Worm (Caenorhabditis elegans) whole organism, late embryonic: ENCODE data around the gene C35B1.5.

Experiments
- ama-1 ChIP-seq: fragments of 150-350 bp; optimal IDR thresholded peaks from 2 replicates; lab custom pipeline; 2014
- ceh-18 ChIP-seq: sonication (generic microtip); optimal IDR thresholded peaks from 2 replicates; lab custom pipeline; 2016; ENCODE audit warnings: missing genetic modification characterization, missing compliant biosample characterization
- ceh-2 ChIP-seq: sonication (generic microtip); optimal IDR thresholded peaks from 2 replicates; lab custom pipeline; 2016; ENCODE audit warnings: missing genotype, missing genetic modification characterization, missing compliant biosample characterization
- dmd-4 ChIP-seq: sonication (generic microtip); optimal IDR thresholded peaks from 2 replicates; lab custom pipeline; 2016; ENCODE audit warnings: borderline replicate concordance, missing genetic modification characterization, missing compliant biosample characterization
- fax-1 ChIP-seq: sonication (generic microtip); optimal IDR thresholded peaks from 2 replicates; lab custom pipeline; 2016; ENCODE audit warnings: missing genotype, missing genetic modification characterization, missing compliant biosample characterization
- fkh-10 ChIP-seq: fragments of 150-350 bp; optimal IDR thresholded peaks from 2 replicates; lab custom pipeline; 2014; ENCODE audit warnings: missing biosample characterization, missing genetic modification reagents, missing genetic modification characterization
- hlh-6 ChIP-seq: sonication (generic microtip); optimal IDR thresholded peaks from 2 replicates; lab custom pipeline; 2016; ENCODE audit warnings: missing genotype, missing genetic modification characterization, missing compliant biosample characterization
- pat-9 ChIP-seq: fragments of 200-800 bp; sonication (Bioruptor generic); optimal IDR thresholded peaks from 2 replicates; lab custom pipeline; 2018; ENCODE audit warnings: mild to moderate bottlenecking, missing genetic modification characterization, moderate library complexity, missing compliant biosample characterization
- pros-1 ChIP-seq: fragments of 150-350 bp; optimal IDR thresholded peaks from 2 replicates; lab custom pipeline; 2014; ENCODE audit warnings: missing biosample characterization, missing genetic modification reagents, missing genetic modification characterization
- sox-2 ChIP-seq: fragments of 200-800 bp; sonication (Bioruptor generic); IDR thresholded peaks from 2 replicates; pipeline ENCODE4 v1.3.6; 2022; ENCODE audit warnings: missing genetic modification reagents, missing genetic modification characterization, missing compliant biosample characterization

- no peak for TF ChIP-seq sox-2
- TF ChIP-seq pros-1 (tag; lab: Kevin White, UChicago): no peak
- no peak for TF ChIP-seq ceh-18 (tag; lab: Kevin White, UChicago)
- TF ChIP-seq fkh-10 (GFP tag; lab: Kevin White, UChicago): no peak
- no peak for TF ChIP-seq pat-9 (tag; lab: Kevin White, UChicago)
- no peak for TF ChIP-seq ceh-2 (tag; lab: Kevin White, UChicago)
- no peak for TF ChIP-seq dmd-4 (tag; lab: Kevin White, UChicago)
- no peak for TF ChIP-seq fax-1 (tag; lab: Kevin White, UChicago)
- no peak for TF ChIP-seq ama-1 (lab: Kevin White, UChicago)
- no peak for TF ChIP-seq hlh-6
These were observed 30.5 kb upstream of the C35B1.5 start, which contains the start of gene F49F1.15 for ce11 chrIV:4114526-4114925.
